Worm (Caenorhabditis elegans): ENCODE results near the gene T02B11.4.

The T02B11.4 gene

DNA sequence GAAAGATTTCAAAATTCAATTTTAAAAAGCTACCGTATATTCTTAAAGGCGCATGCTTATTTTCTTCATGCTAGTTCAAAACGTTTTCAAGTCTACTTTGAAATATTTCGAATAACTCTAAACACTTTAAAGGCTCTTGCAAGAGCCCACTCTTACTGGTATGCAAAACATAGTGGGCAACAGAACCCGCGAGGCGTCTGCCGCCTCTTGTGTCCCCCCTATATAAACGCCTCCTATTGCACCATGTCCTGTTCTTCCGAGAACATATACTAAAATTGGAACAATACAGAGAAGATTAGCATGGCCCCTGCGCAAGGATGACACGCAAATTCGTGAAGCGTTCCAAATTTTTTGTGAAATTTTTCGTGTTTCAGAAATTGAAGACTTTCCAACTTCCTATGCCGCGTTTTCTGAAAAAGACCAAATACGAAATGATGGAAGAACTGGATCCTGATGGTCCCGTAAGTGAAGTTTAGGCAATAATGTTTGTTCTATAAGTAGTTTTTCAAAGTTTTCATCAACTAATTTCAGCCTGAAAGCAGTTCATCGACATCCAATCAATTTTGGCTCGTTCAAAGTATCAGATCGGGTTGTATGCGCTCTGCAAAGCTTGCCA lies 12.0 kb downstream of the T02B11.4 start:
- TF ChIP-seq ztf-11 (tag; optimal IDR thresholded peaks at IDR 0.05), result no peak
- peak; percentile 84 for TF ChIP-seq snpc-4 (tag; optimal IDR thresholded peaks at IDR 0.05)

DNA sequence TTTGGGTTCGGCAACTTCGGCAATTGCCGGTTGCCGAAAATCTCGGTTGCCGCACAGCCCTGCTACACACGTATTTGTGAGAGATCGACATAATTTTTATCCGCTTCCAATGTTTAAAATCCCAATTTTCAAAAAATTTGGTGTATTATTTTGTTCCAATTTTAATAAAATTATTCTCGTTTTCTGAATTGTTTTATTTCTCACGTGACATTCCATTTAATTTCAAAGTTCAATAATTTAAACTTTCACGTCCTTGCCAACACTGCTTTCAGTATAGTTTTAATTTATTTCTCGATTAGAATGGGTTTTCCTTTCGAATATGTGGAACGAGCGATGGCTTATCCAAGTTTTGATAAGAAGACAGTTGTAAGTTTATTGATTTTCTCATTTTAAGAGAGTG lies 14.4 kb downstream of the T02B11.4 start, which contains the start of gene K09C6.2:
Gene K09C6.2, plus strand, starts transcription at position 301 of the 400 bp plus-strand sequence.
- no peak for TF ChIP-seq mml-1 (tag; optimal IDR thresholded peaks at IDR 0.05)
- TF ChIP-seq egl-27 (tag; optimal IDR thresholded peaks at IDR 0.05), result no peak
- no peak for TF ChIP-seq ceh-82 (tag; optimal IDR thresholded peaks at IDR 0.05)
- no peak for TF ChIP-seq hmg-11 (tag; optimal IDR thresholded peaks at IDR 0.05)
- TF ChIP-seq unc-62 (GFP tag; optimal IDR thresholded peaks at IDR 0.05), result no peak
- TF ChIP-seq nhr-76 (tag; optimal IDR thresholded peaks at IDR 0.05), result no peak
- TF ChIP-seq lin-39 (tag; optimal IDR thresholded peaks at IDR 0.05), result no peak
- TF ChIP-seq nhr-12 (tag; optimal IDR thresholded peaks at IDR 0.05), result no peak
- TF ChIP-seq lsy-12 (tag; optimal IDR thresholded peaks at IDR 0.05), result no peak
- TF ChIP-seq nhr-43 (tag; optimal IDR thresholded peaks at IDR 0.05; ENCODE audit: poor library complexity, severe bottlenecking), result no peak
- TF ChIP-seq pqm-1 (tag; optimal IDR thresholded peaks at IDR 0.05), result no peak

DNA sequence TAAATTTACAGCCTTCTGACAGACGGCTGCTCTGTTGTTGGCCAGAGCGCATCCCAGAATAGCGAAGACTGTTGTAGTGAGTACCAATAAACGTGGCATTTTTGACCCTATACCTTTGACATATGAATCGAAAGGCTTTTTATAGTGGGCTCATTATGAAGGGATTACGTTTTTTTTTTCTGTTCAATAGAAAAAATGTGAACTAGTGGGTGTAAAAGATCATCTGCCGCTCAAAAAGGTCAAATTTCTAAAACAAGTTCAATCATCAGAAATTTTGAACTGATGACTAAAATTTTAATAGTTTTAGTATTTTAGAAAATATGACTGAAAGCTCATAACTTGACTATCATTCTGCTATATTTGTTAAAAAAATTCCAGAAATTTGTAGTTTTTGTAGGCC lies 16.0 kb downstream of the T02B11.4 start, which contains the start of gene K09C6.9:
Gene K09C6.9, minus strand, starts transcription at position 101 of the 400 bp plus-strand sequence.
- TF ChIP-seq ceh-28 (tag; optimal IDR thresholded peaks at IDR 0.05) (no peak), elt-2 (tag; optimal IDR thresholded peaks at IDR 0.05) (no peak), nhr-43 (tag; optimal IDR thresholded peaks at IDR 0.05; ENCODE audit: poor library complexity, severe bottlenecking) (no peak), nhr-28 (tag; optimal IDR thresholded peaks at IDR 0.05) (no peak), mdl-1 (tag; optimal IDR thresholded peaks at IDR 0.05) (no peak), jun-1 (tag; optimal IDR thresholded peaks at IDR 0.05) (no peak), elt-1 (tag; optimal IDR thresholded peaks at IDR 0.05) (no peak), egl-27 (tag; optimal IDR thresholded peaks at IDR 0.05) (no peak), nhr-11 (tag; optimal IDR thresholded peaks at IDR 0.05) (no peak), snpc-4 (tag; optimal IDR thresholded peaks at IDR 0.05) (no peak), pqm-1 (tag; optimal IDR thresholded peaks at IDR 0.05) (no peak), nhr-237 (tag; optimal IDR thresholded peaks at IDR 0.05) (no peak), pha-4 (tag; optimal IDR thresholded peaks at IDR 0.05) (no peak), nhr-77 (tag; optimal IDR thresholded peaks at IDR 0.05) (no peak), egl-5 (tag; optimal IDR thresholded peaks at IDR 0.05) (no peak), ceh-16 (tag; optimal IDR thresholded peaks at IDR 0.05) (no peak), eor-1 (tag; optimal IDR thresholded peaks at IDR 0.05) (no peak), lsy-12 (tag; optimal IDR thresholded peaks at IDR 0.05) (no peak)

DNA sequence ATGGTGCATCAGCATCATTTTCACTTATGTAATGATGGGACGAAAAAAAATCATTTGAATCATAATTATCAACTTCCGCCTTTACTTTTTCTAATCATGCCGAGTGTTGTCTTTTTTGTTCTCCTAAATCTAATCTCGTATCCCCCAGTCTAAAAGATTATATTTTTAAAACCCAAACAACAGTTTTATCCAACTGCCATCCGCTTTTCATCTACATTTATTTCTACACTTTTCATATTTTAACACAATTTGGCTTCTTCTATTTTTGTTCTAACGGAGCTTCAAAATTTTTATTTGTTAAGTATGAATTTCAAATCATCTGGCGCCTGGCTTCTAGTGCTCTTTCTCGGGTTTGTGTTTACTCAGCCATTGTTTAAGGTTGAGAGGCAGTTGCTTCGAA lies 18.7 kb downstream of the T02B11.4 start, which contains the start of gene K09C6.3:
Gene K09C6.3, plus strand, starts transcription at position 301 of the 400 bp plus-strand sequence.
- TF ChIP-seq pqm-1 (tag; optimal IDR thresholded peaks at IDR 0.05), result no peak
- TF ChIP-seq R02D3.7 (tag; optimal IDR thresholded peaks at IDR 0.05), result no peak
- TF ChIP-seq daf-12 (tag; optimal IDR thresholded peaks at IDR 0.05), result no peak
- TF ChIP-seq elt-1 (tag; optimal IDR thresholded peaks at IDR 0.05), result no peak
- no peak for TF ChIP-seq ztf-11 (tag; optimal IDR thresholded peaks at IDR 0.05)
- TF ChIP-seq sea-2 (GFP tag; optimal IDR thresholded peaks at IDR 0.05), result no peak
- no peak for TF ChIP-seq unc-62 (GFP tag; optimal IDR thresholded peaks at IDR 0.05)

- TF ChIP-seq nhr-237 (tag; optimal IDR thresholded peaks at IDR 0.05), result no peak
- TF ChIP-seq lsy-12 (tag; optimal IDR thresholded peaks at IDR 0.05), result no peak
- TF ChIP-seq hmg-11 (tag; optimal IDR thresholded peaks at IDR 0.05), result no peak
- no peak for TF ChIP-seq R02D3.7 (tag; optimal IDR thresholded peaks at IDR 0.05)
Observed at ce11 chrV:849512-849911, 21.4 kb downstream of the T02B11.4 start, which contains the start of gene srbc-12. Gene srbc-12, plus strand, starts transcription at chrV:849812.

DNA sequence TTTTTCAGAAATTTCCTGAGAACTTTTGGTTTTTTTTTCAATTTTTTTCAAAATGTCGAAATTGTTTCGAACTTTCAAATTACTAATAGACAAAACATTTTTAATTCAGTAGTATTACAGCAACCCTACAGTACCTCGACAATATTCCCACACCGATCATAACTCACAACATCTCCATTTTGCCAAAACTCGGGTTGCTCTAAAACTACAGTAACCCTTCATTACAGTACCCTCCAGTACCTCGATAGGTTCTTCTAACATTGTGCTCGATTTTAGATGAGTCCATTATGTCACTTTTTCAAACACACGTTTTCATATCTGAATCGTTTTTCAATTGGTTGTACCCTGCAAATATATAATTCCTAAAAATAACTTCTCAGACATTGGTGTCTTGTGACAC lies 21.9 kb downstream of the T02B11.4 start:
- TF ChIP-seq elt-2 (tag; optimal IDR thresholded peaks at IDR 0.05) (no peak), fkh-2 (tag; optimal IDR thresholded peaks at IDR 0.05) (no peak), egl-27 (tag; optimal IDR thresholded peaks at IDR 0.05) (no peak), nfya-1 (tag; optimal IDR thresholded peaks at IDR 0.05; ENCODE audit: insufficient read depth) (no peak), aly-2 (tag; optimal IDR thresholded peaks at IDR 0.05) (no peak), nhr-23 (tag; optimal IDR thresholded peaks at IDR 0.05) (no peak), pha-4 (tag; optimal IDR thresholded peaks at IDR 0.05) (no peak), fos-1 (tag; optimal IDR thresholded peaks at IDR 0.05) (no peak), ama-1 (optimal IDR thresholded peaks at IDR 0.05) (no peak), skn-1 (tag; optimal IDR thresholded peaks at IDR 0.05) (no peak), nhr-237 (tag; optimal IDR thresholded peaks at IDR 0.05) (no peak), mdl-1 (tag; optimal IDR thresholded peaks at IDR 0.05) (no peak), R02D3.7 (tag; optimal IDR thresholded peaks at IDR 0.05) (no peak), snpc-4 (tag; optimal IDR thresholded peaks at IDR 0.05) (no peak), unc-39 (tag; optimal IDR thresholded peaks at IDR 0.05) (no peak)

All from whole organism, L3 larva.